Fruit fly (Drosophila melanogaster) whole organism, embryonic: ENCODE results near the gene Teh1.
A peak's percentile ranks its signal among the peaks of the same experiment; 100 is the strongest.

Experiments
- Bdp1 ChIP-seq: fragments of 200-800 bp; sonication (Bioruptor generic); optimal IDR thresholded peaks from 3 replicates; lab custom pipeline; 2016; ENCODE audit warnings: missing biosample characterization, missing genetic modification characterization
- CG10321 ChIP-seq: fragments of 200-800 bp; sonication (Bioruptor generic); IDR thresholded peaks from 2 replicates; pipeline ENCODE4 v1.3.6; 2022; ENCODE audit warnings: missing biosample characterization, missing genetic modification characterization
- CG10366 ChIP-seq: fragments of 200-800 bp; sonication (Bioruptor generic); IDR thresholded peaks from 2 replicates; pipeline ENCODE4 v1.3.6; 2022; ENCODE audit warnings: missing biosample characterization, missing genetic modification characterization
- CG11560 ChIP-seq: fragments of 200-800 bp; sonication (Bioruptor generic); IDR thresholded peaks from 3 replicates; pipeline ENCODE4 v1.3.6; 2022; ENCODE audit warnings: missing biosample characterization, missing genetic modification characterization
- CG12071 ChIP-seq: fragments of 200-800 bp; sonication (Bioruptor generic); optimal IDR thresholded peaks from 3 replicates; lab custom pipeline; 2018; ENCODE audit warnings: missing biosample characterization, mild to moderate bottlenecking, missing genetic modification characterization
- CG13424 ChIP-seq: fragments of 200-800 bp; sonication (Bioruptor generic); optimal IDR thresholded peaks from 2 replicates; lab custom pipeline; 2019; ENCODE audit warnings: missing biosample characterization, mild to moderate bottlenecking, missing genetic modification characterization, moderate library complexity
- CG15073 ChIP-seq: fragments of 200-800 bp; sonication (Bioruptor generic); optimal IDR thresholded peaks from 2 replicates; lab custom pipeline; 2016; ENCODE audit warnings: missing biosample characterization, missing genetic modification characterization
- CG17802 ChIP-seq: fragments of 200-800 bp; sonication (Bioruptor generic); optimal IDR thresholded peaks from 2 replicates; lab custom pipeline; 2018; ENCODE audit warnings: missing biosample characterization, mild to moderate bottlenecking, missing genetic modification characterization, moderate library complexity
- CG31441 ChIP-seq: fragments of 200-800 bp; sonication (Bioruptor generic); IDR thresholded peaks from 2 replicates; pipeline ENCODE4 v1.3.6; 2022; ENCODE audit warnings: missing biosample characterization, missing genetic modification characterization
- CG3281 ChIP-seq: fragments of 200-800 bp; sonication (Bioruptor generic); optimal IDR thresholded peaks from 3 replicates; lab custom pipeline; 2017; ENCODE audit warnings: missing biosample characterization, mild to moderate bottlenecking, missing genetic modification characterization
- CG3726 ChIP-seq: fragments of 200-800 bp; sonication (Bioruptor generic); IDR thresholded peaks from 3 replicates; pipeline ENCODE4, ENCODE4 v1.3.6; 2022; ENCODE audit warnings: missing biosample characterization, missing genetic modification characterization
- CG4424 ChIP-seq: fragments of 200-800 bp; sonication (Bioruptor generic); optimal IDR thresholded peaks from 3 replicates; lab custom pipeline; 2016; ENCODE audit warnings: missing biosample characterization, missing genetic modification characterization
- CG7357 ChIP-seq: fragments of 200-800 bp; sonication (Bioruptor generic); IDR thresholded peaks from 3 replicates; pipeline ENCODE4 v1.3.6; 2022; ENCODE audit warnings: missing biosample characterization, missing genetic modification characterization
- CG8924 ChIP-seq: fragments of 200-800 bp; optimal IDR thresholded peaks from 3 replicates; lab custom pipeline; 2019; ENCODE audit warnings: missing biosample characterization, mild to moderate bottlenecking, missing genetic modification characterization, moderate library complexity
- Chrac-16 ChIP-seq: fragments of 200-800 bp; sonication (Bioruptor generic); optimal IDR thresholded peaks from 3 replicates; lab custom pipeline; 2016; ENCODE audit warnings: missing biosample characterization, missing genetic modification characterization
- D19B ChIP-seq: fragments of 200-800 bp; sonication (Bioruptor generic); optimal IDR thresholded peaks from 2 replicates; lab custom pipeline; 2017; ENCODE audit warnings: missing biosample characterization, mild to moderate bottlenecking, missing genetic modification characterization
- Dll ChIP-seq: fragments of 200-800 bp; sonication (Bioruptor generic); IDR thresholded peaks from 4 replicates; pipeline ENCODE4 v1.3.6; 2022; ENCODE audit warnings: missing biosample characterization, missing genetic modification characterization; ENCODE audit not compliant: partially characterized antibody
- Dref ChIP-seq: fragments of 200-800 bp; sonication (Bioruptor generic); IDR thresholded peaks from 2 replicates; pipeline ENCODE4 v1.3.6; 2022; ENCODE audit warnings: missing biosample characterization, missing genetic modification characterization
- Drgx ChIP-seq: fragments of 200-800 bp; sonication (Bioruptor generic); IDR thresholded peaks from 2 replicates; pipeline ENCODE4 v1.3.6; 2022; ENCODE audit warnings: missing biosample characterization, missing genetic modification characterization
- Eip74EF ChIP-seq, 2 experiments: fragments of 200-800 bp in 1 of 2; fragments of >200 bp in 1 of 2; sonication (Bioruptor generic) in 1 of 2; optimal IDR thresholded peaks; 2 replicates each; lab custom pipeline; 2017 to 2019; ENCODE audit warnings: missing biosample characterization in 2 of 2, missing genetic modification characterization in 2 of 2, mild to moderate bottlenecking in 1 of 2, moderate library complexity in 1 of 2
- Gsc ChIP-seq: fragments of 200-800 bp; sonication (Bioruptor generic); IDR thresholded peaks from 2 replicates; pipeline ENCODE4 v1.3.6; 2022; ENCODE audit warnings: missing biosample characterization, missing genetic modification characterization
- Hsf ChIP-seq: fragments of 200-800 bp; sonication (Bioruptor generic); optimal IDR thresholded peaks from 3 replicates; lab custom pipeline; 2016; ENCODE audit warnings: missing biosample characterization, missing genetic modification characterization
- Max ChIP-seq: fragments of 200-800 bp; sonication (Bioruptor generic); optimal IDR thresholded peaks from 2 replicates; lab custom pipeline; 2016; ENCODE audit warnings: missing biosample characterization, mild to moderate bottlenecking, missing genetic modification characterization
- Optix ChIP-seq: fragments of 200-800 bp; sonication (Bioruptor generic); IDR thresholded peaks from 3 replicates; pipeline ENCODE4 v1.3.6; 2022; ENCODE audit warnings: missing biosample characterization, missing genetic modification characterization
- Rx ChIP-seq: fragments of 200-800 bp; sonication (Bioruptor generic); IDR thresholded peaks from 2 replicates; pipeline ENCODE4 v1.3.6; 2022; ENCODE audit warnings: missing biosample characterization, missing genetic modification characterization
- Xrp1 ChIP-seq: fragments of 200-800 bp; sonication (Bioruptor generic); IDR thresholded peaks from 2 replicates; pipeline ENCODE4 v1.3.6; 2022; ENCODE audit warnings: missing biosample characterization, missing genetic modification characterization
- ab ChIP-seq: fragments of 200-800 bp; sonication (Bioruptor generic); optimal IDR thresholded peaks from 2 replicates; lab custom pipeline; 2016; ENCODE audit warnings: missing biosample characterization, missing genetic modification characterization
- aop ChIP-seq: fragments of 200-800 bp; sonication (Bioruptor generic); IDR thresholded peaks from 2 replicates; pipeline ENCODE4 v1.3.6; 2022; ENCODE audit warnings: missing biosample characterization, missing genetic modification characterization
- ash1 ChIP-seq: fragments of 200-800 bp; sonication (Bioruptor generic); optimal IDR thresholded peaks from 2 replicates; lab custom pipeline; 2018; ENCODE audit warnings: missing biosample characterization, mild to moderate bottlenecking, missing genetic modification characterization
- caup ChIP-seq: fragments of 200-800 bp; sonication (Bioruptor generic); optimal IDR thresholded peaks from 3 replicates; lab custom pipeline; 2017; ENCODE audit warnings: missing biosample characterization, mild to moderate bottlenecking, missing genetic modification characterization, moderate library complexity; ENCODE audit not compliant: severe bottlenecking
- chif ChIP-seq, 2 experiments: fragments of 200-800 bp; sonication (Bioruptor generic); optimal IDR thresholded peaks; 3 replicates each; lab custom pipeline; 2016; ENCODE audit warnings: missing biosample characterization in 2 of 2, missing genetic modification characterization in 2 of 2
- chm ChIP-seq: fragments of 200-800 bp; sonication (Bioruptor generic); IDR thresholded peaks from 2 replicates; pipeline ENCODE4 v1.3.6; 2022; ENCODE audit warnings: missing biosample characterization, missing genetic modification characterization
- disco-r ChIP-seq: fragments of 200-800 bp; sonication (Bioruptor generic); optimal IDR thresholded peaks from 2 replicates; lab custom pipeline; 2016; ENCODE audit warnings: missing biosample characterization, missing genetic modification characterization
- dpn ChIP-seq, 2 experiments: fragments of 200-800 bp; sonication (Bioruptor generic); optimal IDR thresholded peaks; 3 replicates each; lab custom pipeline; 2016; ENCODE audit warnings: missing biosample characterization in 2 of 2, missing genetic modification characterization in 2 of 2
- en ChIP-seq: fragments of 200-800 bp; sonication (Bioruptor generic); optimal IDR thresholded peaks from 2 replicates; lab custom pipeline; 2016; ENCODE audit warnings: missing biosample characterization, missing genetic modification characterization
- h ChIP-seq: fragments of >200 bp; optimal IDR thresholded peaks from 2 replicates; lab custom pipeline; 2017
- kay ChIP-seq: fragments of 200-800 bp; sonication (Bioruptor generic); optimal IDR thresholded peaks from 2 replicates; lab custom pipeline; 2016; ENCODE audit warnings: missing biosample characterization, missing genetic modification characterization
- lilli ChIP-seq: fragments of 200-800 bp; sonication (Bioruptor generic); optimal IDR thresholded peaks from 3 replicates; lab custom pipeline; 2016; ENCODE audit warnings: missing biosample characterization, missing genetic modification characterization
- oc ChIP-seq: fragments of 200-800 bp; sonication (Bioruptor generic); optimal IDR thresholded peaks from 2 replicates; lab custom pipeline; 2018; ENCODE audit warnings: missing biosample characterization, mild to moderate bottlenecking, missing genetic modification characterization, moderate library complexity
- org-1 ChIP-seq: fragments of 200-800 bp; sonication (Bioruptor generic); optimal IDR thresholded peaks from 2 replicates; lab custom pipeline; 2017; ENCODE audit warnings: missing biosample characterization, missing genetic modification characterization
- otp ChIP-seq: fragments of 200-800 bp; sonication (Bioruptor generic); IDR thresholded peaks from 3 replicates; pipeline ENCODE4, ENCODE4 v1.3.6; 2022; ENCODE audit warnings: missing biosample characterization, missing genetic modification characterization
- pum ChIP-seq: fragments of 200-800 bp; sonication (Bioruptor generic); optimal IDR thresholded peaks from 2 replicates; lab custom pipeline; 2016; ENCODE audit warnings: missing biosample characterization, missing genetic modification characterization
- ro ChIP-seq: fragments of 200-800 bp; sonication (Bioruptor generic); IDR thresholded peaks from 2 replicates; pipeline ENCODE4 v1.3.6; 2022; ENCODE audit warnings: missing biosample characterization, missing genetic modification characterization
- so ChIP-seq: fragments of 200-800 bp; sonication (Bioruptor generic); IDR thresholded peaks from 3 replicates; pipeline ENCODE4 v1.3.6; 2022; ENCODE audit warnings: missing biosample characterization, missing genetic modification characterization
- sug ChIP-seq: fragments of 200-800 bp; optimal IDR thresholded peaks from 2 replicates; lab custom pipeline; 2019; ENCODE audit warnings: missing biosample characterization, mild to moderate bottlenecking, missing genetic modification characterization, moderate library complexity
- tap ChIP-seq: fragments of 200-800 bp; optimal IDR thresholded peaks from 3 replicates; lab custom pipeline; 2019; ENCODE audit warnings: missing biosample characterization, mild to moderate bottlenecking, missing genetic modification characterization, moderate library complexity
- tll ChIP-seq, 2 experiments: fragments of 200-800 bp in 1 of 2; fragments of >200 bp in 1 of 2; sonication (Bioruptor generic) in 1 of 2; optimal IDR thresholded peaks; 2 replicates each; lab custom pipeline; 2017 to 2019; ENCODE audit warnings: missing biosample characterization in 2 of 2, missing genetic modification characterization in 2 of 2, mild to moderate bottlenecking in 1 of 2, moderate library complexity in 1 of 2
- tna ChIP-seq: fragments of 200-800 bp; sonication (Bioruptor generic); IDR thresholded peaks from 2 replicates; pipeline ENCODE4 v1.3.6; 2022; ENCODE audit warnings: missing biosample characterization, missing genetic modification characterization; ENCODE audit not compliant: partially characterized antibody
- unpg ChIP-seq: fragments of 200-800 bp; sonication (Bioruptor generic); optimal IDR thresholded peaks from 3 replicates; lab custom pipeline; 2018; ENCODE audit warnings: missing biosample characterization, mild to moderate bottlenecking, missing genetic modification characterization, moderate library complexity
- vfl ChIP-seq: fragments of 200-800 bp; sonication (Bioruptor generic); optimal IDR thresholded peaks from 2 replicates; lab custom pipeline; 2016; ENCODE audit warnings: missing biosample characterization, missing genetic modification characterization

Gene Teh1

DNA sequence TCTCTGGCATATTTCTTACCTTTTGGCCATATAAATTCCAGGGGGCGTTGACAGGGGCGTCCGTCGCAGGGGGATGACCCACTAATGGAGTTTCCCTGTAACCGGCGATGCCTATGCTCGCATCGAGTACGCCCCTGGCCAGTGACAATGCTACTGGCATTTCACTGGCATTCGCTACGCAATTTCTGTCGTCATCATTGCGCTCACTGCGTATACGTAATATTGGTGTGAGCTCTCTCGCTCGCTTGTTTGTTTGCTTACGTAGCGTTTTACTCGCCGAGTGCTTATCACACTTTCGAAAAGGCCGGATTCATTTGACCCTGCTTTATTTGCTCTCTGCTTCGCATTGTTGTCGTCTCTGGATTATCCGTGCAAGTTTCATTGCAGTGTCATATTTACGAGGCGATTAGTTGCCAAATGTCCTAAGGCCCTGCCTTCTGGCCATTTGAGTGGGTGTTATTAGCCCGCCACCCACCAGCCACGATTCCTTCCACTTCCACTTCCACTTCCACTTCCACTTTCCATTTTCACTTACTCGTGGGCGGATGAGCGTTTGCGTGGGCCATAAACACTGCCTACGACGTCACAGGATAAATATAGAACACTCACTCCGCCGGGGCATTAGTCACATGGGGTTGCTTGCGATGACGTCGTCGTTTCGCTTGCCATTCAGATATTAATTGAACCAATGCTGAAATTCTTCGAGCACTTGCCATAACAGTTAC is 16.7 kb upstream of the Teh1 start (continued):
- peak; percentile 52 for TF ChIP-seq vfl (GFP tag; lab: Kevin White, UChicago)
- no peak for TF ChIP-seq kay (GFP tag; lab: Kevin White, UChicago)
- TF ChIP-seq CG10366 (GFP tag; lab: Robert Waterston, UW) = peak; percentile 55
- TF ChIP-seq h (lab: Kevin White, UChicago) = no peak
- TF ChIP-seq Dref (GFP tag; lab: Robert Waterston, UW) = no peak
- no peak for TF ChIP-seq tna (GFP tag; lab: Robert Waterston, UW)
- peak; percentile 76 for TF ChIP-seq sug (tag; lab: Kevin White, UChicago)
- no peak for TF ChIP-seq CG17802 (tag; lab: Kevin White, UChicago)
- TF ChIP-seq tap (tag; lab: Kevin White, UChicago) = no peak
- TF ChIP-seq org-1 (GFP tag; lab: Kevin White, UChicago) = peak; percentile 21
- TF ChIP-seq lilli = peak; percentile 74
- TF ChIP-seq disco-r = no peak
- TF ChIP-seq Max = no peak
- TF ChIP-seq CG3281 (GFP tag; lab: Kevin White, UChicago) = peak; percentile 37
- TF ChIP-seq CG13424 (tag; lab: Kevin White, UChicago) = peak; percentile 58
- peak; percentile 64; the same call in 1 of the 2 replicates for TF ChIP-seq chm (GFP tag; lab: Robert Waterston, UW)
- TF ChIP-seq Chrac-16 (GFP tag; lab: Kevin White, UChicago) = no peak
- peak; percentile 14 for TF ChIP-seq D19B (GFP tag; lab: Kevin White, UChicago)
- TF ChIP-seq tll (GFP tag; optimal IDR thresholded peaks at IDR 0.05; lab: Kevin White, UChicago) = no peak
- no peak for TF ChIP-seq CG7357 (GFP tag; lab: Robert Waterston, UW)
- TF ChIP-seq Optix (GFP tag; lab: Robert Waterston, UW) = no peak
- no peak for TF ChIP-seq CG10321 (GFP tag; lab: Robert Waterston, UW)
- TF ChIP-seq pum (GFP tag; lab: Kevin White, UChicago) = peak; percentile 42
- TF ChIP-seq CG3726 (GFP tag; lab: Robert Waterston, UW) = no peak
- no peak for TF ChIP-seq CG4424
- peak; percentile 44 for TF ChIP-seq CG31441 (GFP tag; lab: Robert Waterston, UW)
- peak; percentile 44 for TF ChIP-seq oc
- TF ChIP-seq unpg (GFP tag; lab: Kevin White, UChicago) = no peak
- TF ChIP-seq CG8924 (tag; lab: Kevin White, UChicago) = no peak
- no peak for TF ChIP-seq en (GFP tag; lab: Kevin White, UChicago)
- TF ChIP-seq caup (GFP tag; lab: Kevin White, UChicago) = peak; percentile 61
- TF ChIP-seq aop (GFP tag; lab: Robert Waterston, UW) = peak; percentile 37; the same call in 1 of the 2 replicates
- TF ChIP-seq ash1 (GFP tag; lab: Kevin White, UChicago) = peak; percentile 66
- no peak for TF ChIP-seq Gsc (GFP tag; lab: Robert Waterston, UW)
- TF ChIP-seq Rx (GFP tag; lab: Robert Waterston, UW) = peak; percentile 62
- no peak for TF ChIP-seq CG11560
- peak; percentile 44; the same call in 1 of the 3 replicates for TF ChIP-seq otp (GFP tag; lab: Robert Waterston, UW)
- peak in 1 of 2 experiments; percentile 14 for TF ChIP-seq Eip74EF (GFP tag; optimal IDR thresholded peaks at IDR 0.05; lab: Kevin White, UChicago)
- peak; percentile 36; the same call in 1 of the 2 replicates for TF ChIP-seq Xrp1 (GFP tag; lab: Robert Waterston, UW)
- peak; percentile 14; the same call in 1 of the 2 replicates for TF ChIP-seq ro (GFP tag; lab: Robert Waterston, UW)
- TF ChIP-seq Dll = no peak
- TF ChIP-seq Bdp1 (GFP tag; lab: Kevin White, UChicago) = no peak
- TF ChIP-seq ab (GFP tag; lab: Kevin White, UChicago) = no peak
- TF ChIP-seq CG12071 (GFP tag; lab: Kevin White, UChicago) = peak; percentile 44
- peak; percentile 46 for TF ChIP-seq Hsf
- 0 out of 3 replicates have a peak, but pooled peaks have one; percentile 17 for TF ChIP-seq so (GFP tag; lab: Robert Waterston, UW)
- TF ChIP-seq CG15073 (GFP tag; lab: Kevin White, UChicago) = no peak
- TF ChIP-seq Drgx (GFP tag; lab: Robert Waterston, UW) = no peak
- TF ChIP-seq chif (GFP tag; optimal IDR thresholded peaks at IDR 0.05; lab: Kevin White, UChicago) = peak; percentile 10 to 24
- TF ChIP-seq dpn (GFP tag; optimal IDR thresholded peaks at IDR 0.05; lab: Kevin White, UChicago) = peak; percentile 41 to 71
